Fruit fly (Drosophila melanogaster) whole organism, pupa: ENCODE measurements around the gene Mpp6.

Experiments used
- CG10348 ChIP-seq: fragments of 200-800 bp; sonication (Bioruptor generic); IDR thresholded peaks from 2 replicates; pipeline ENCODE4 v1.3.6; 2022; ENCODE audit warnings: missing biosample characterization, missing genetic modification characterization
- CG12605 ChIP-seq: fragments of 200-800 bp; sonication (Bioruptor generic); IDR thresholded peaks from 2 replicates; pipeline ENCODE4 v1.3.6; 2022; ENCODE audit warnings: missing biosample characterization, missing genetic modification characterization
- CG13204 ChIP-seq: fragments of 200-800 bp; sonication (Bioruptor generic); optimal IDR thresholded peaks from 2 replicates; lab custom pipeline; 2018; ENCODE audit warnings: missing biosample characterization, mild to moderate bottlenecking, missing genetic modification characterization, moderate library complexity
- CG14655 ChIP-seq: fragments of 200-800 bp; sonication (Bioruptor generic); optimal IDR thresholded peaks from 3 replicates; lab custom pipeline; 2017; ENCODE audit warnings: mild to moderate bottlenecking, missing biosample characterization, missing genetic modification reagents, missing genetic modification characterization
- CG15710 ChIP-seq: fragments of 200-800 bp; sonication (Bioruptor generic); optimal IDR thresholded peaks from 2 replicates; lab custom pipeline; 2018; ENCODE audit warnings: missing biosample characterization, mild to moderate bottlenecking, missing genetic modification characterization, moderate library complexity
- CG17806 ChIP-seq: fragments of 200-800 bp; sonication (Bioruptor generic); optimal IDR thresholded peaks from 2 replicates; lab custom pipeline; 2018; ENCODE audit warnings: missing biosample characterization, mild to moderate bottlenecking, missing genetic modification characterization, moderate library complexity
- CG32121 ChIP-seq: fragments of 200-800 bp; sonication (Bioruptor generic); IDR thresholded peaks from 2 replicates; pipeline ENCODE4 v1.3.6; 2022; ENCODE audit warnings: missing biosample characterization, missing genetic modification characterization
- CG34367 ChIP-seq: fragments of 200-800 bp; sonication (Bioruptor generic); optimal IDR thresholded peaks from 2 replicates; lab custom pipeline; 2018; ENCODE audit warnings: missing biosample characterization, mild to moderate bottlenecking, missing genetic modification characterization
- CG4496 ChIP-seq: fragments of 200-800 bp; sonication (Bioruptor generic); IDR thresholded peaks from 3 replicates; pipeline ENCODE4 v1.3.6; 2022; ENCODE audit warnings: missing biosample characterization, missing genetic modification characterization
- CG8159 ChIP-seq: fragments of 200-800 bp; sonication (Bioruptor generic); optimal IDR thresholded peaks from 3 replicates; lab custom pipeline; 2018; ENCODE audit warnings: missing biosample characterization, mild to moderate bottlenecking, missing genetic modification characterization, moderate library complexity
- CG8301 ChIP-seq: fragments of 200-800 bp; sonication (Bioruptor generic); optimal IDR thresholded peaks from 2 replicates; lab custom pipeline; 2018; ENCODE audit warnings: missing biosample characterization, mild to moderate bottlenecking, missing genetic modification characterization
- CG9948 ChIP-seq: fragments of 200-800 bp; sonication (Bioruptor generic); optimal IDR thresholded peaks from 2 replicates; lab custom pipeline; 2018; ENCODE audit warnings: missing biosample characterization, mild to moderate bottlenecking, missing genetic modification characterization, moderate library complexity
- D1 ChIP-seq: fragments of 200-800 bp; sonication (Bioruptor generic); optimal IDR thresholded peaks from 2 replicates; lab custom pipeline; 2018; ENCODE audit warnings: missing biosample characterization, mild to moderate bottlenecking, missing genetic modification characterization, moderate library complexity
- EcR ChIP-seq: fragments of 200-800 bp; sonication (Bioruptor generic); optimal IDR thresholded peaks from 3 replicates; lab custom pipeline; 2019; ENCODE audit warnings: missing biosample characterization, missing genetic modification characterization, mild to moderate bottlenecking, moderate library complexity, missing genetic modification reagents
- Ets98B ChIP-seq: fragments of 200-800 bp; sonication (Bioruptor generic); IDR thresholded peaks from 2 replicates; pipeline ENCODE4 v1.3.6; 2022; ENCODE audit warnings: missing biosample characterization, missing genetic modification characterization
- Pif1A ChIP-seq: fragments of 200-800 bp; sonication (Bioruptor generic); optimal IDR thresholded peaks from 3 replicates; lab custom pipeline; 2016; ENCODE audit warnings: missing biosample characterization, missing genetic modification characterization
- Pif1B ChIP-seq: fragments of 200-800 bp; sonication (Bioruptor generic); optimal IDR thresholded peaks from 3 replicates; lab custom pipeline; 2016; ENCODE audit warnings: missing biosample characterization, missing genetic modification characterization
- Snoo ChIP-seq: fragments of 200-800 bp; sonication (Bioruptor generic); optimal IDR thresholded peaks from 3 replicates; lab custom pipeline; 2017; ENCODE audit warnings: missing biosample characterization, mild to moderate bottlenecking, missing genetic modification characterization, inconsistent platforms
- fd96Ca ChIP-seq: fragments of 200-800 bp; sonication (Bioruptor generic); IDR thresholded peaks from 3 replicates; pipeline ENCODE4 v1.3.6; 2022; ENCODE audit warnings: missing biosample characterization, missing genetic modification characterization
- gl ChIP-seq: fragments of 200-800 bp; sonication (Bioruptor generic); optimal IDR thresholded peaks from 2 replicates; lab custom pipeline; 2018; ENCODE audit warnings: missing biosample characterization, mild to moderate bottlenecking, missing genetic modification characterization
- rn ChIP-seq: fragments of 200-800 bp; sonication (Bioruptor generic); IDR thresholded peaks from 2 replicates; pipeline ENCODE4 v1.3.6; 2022; ENCODE audit warnings: missing biosample characterization, missing genetic modification characterization

Gene Mpp6

dm6 chr2L:21142972-21143385 lies 13.1 kb upstream of the Mpp6 start, which contains the start of gene pths:
Gene pths, plus strand, starts transcription at chr2L:21143229.
- TF ChIP-seq D1 (tag; lab: Kevin White, UChicago) (no peak), gl (no peak), CG34367 (tag; lab: Kevin White, UChicago) (peak; percentile 6), CG17806 (tag; lab: Kevin White, UChicago) (peak; percentile 5), CG12605 (GFP tag; lab: Robert Waterston, UW) (no peak), CG4496 (no peak), CG32121 (0 out of 2 replicates have a peak, but pooled peaks have one; percentile 38), EcR (GFP tag; lab: Kevin White, UChicago) (no peak), CG13204 (GFP tag; lab: Kevin White, UChicago) (no peak)

dm6 chr2L:21148242-21148641 lies 7.8 kb upstream of the Mpp6 start, which contains the start of gene del:
Gene del, minus strand, starts transcription at chr2L:21148546.
- no peak for TF ChIP-seq fd96Ca (GFP tag; lab: Robert Waterston, UW)
- no peak for TF ChIP-seq CG17806 (tag; lab: Kevin White, UChicago)
- no peak for TF ChIP-seq CG10348 (GFP tag; lab: Robert Waterston, UW)
- no peak for TF ChIP-seq Pif1A
- TF ChIP-seq Snoo (tag; lab: Kevin White, UChicago), result no peak
- TF ChIP-seq CG12605 (GFP tag; lab: Robert Waterston, UW), result no peak
- no peak for TF ChIP-seq CG4496
- TF ChIP-seq CG15710, result no peak
- no peak for TF ChIP-seq CG9948 (tag; lab: Kevin White, UChicago)
- no peak for TF ChIP-seq CG8159
- TF ChIP-seq gl, result no peak
- no peak for TF ChIP-seq rn (GFP tag; lab: Robert Waterston, UW)
- no peak for TF ChIP-seq Ets98B (GFP tag; lab: Robert Waterston, UW)
- no peak for TF ChIP-seq D1 (tag; lab: Kevin White, UChicago)
- no peak for TF ChIP-seq CG14655
- no peak for TF ChIP-seq CG13204 (GFP tag; lab: Kevin White, UChicago)
- no peak for TF ChIP-seq Pif1B (GFP tag; lab: Kevin White, UChicago)
- TF ChIP-seq CG8301, result no peak
- no peak for TF ChIP-seq CG32121
- TF ChIP-seq, all 21 proteins: peak for 0

dm6 chr2L:21149053-21149452 lies 7.0 kb upstream of the Mpp6 start:
- TF ChIP-seq CG17806 (tag; lab: Kevin White, UChicago) (peak; percentile 49), CG13204 (GFP tag; lab: Kevin White, UChicago) (no peak), gl (no peak), D1 (tag; lab: Kevin White, UChicago) (no peak), CG4496 (0 out of 3 replicates have a peak, but pooled peaks have one; percentile 17), Snoo (tag; lab: Kevin White, UChicago) (peak; percentile 32), CG15710 (peak; percentile 31), CG34367 (tag; lab: Kevin White, UChicago) (peak; percentile 8), CG14655 (no peak), EcR (GFP tag; lab: Kevin White, UChicago) (no peak), CG12605 (GFP tag; lab: Robert Waterston, UW) (peak; percentile 55)
- TF ChIP-seq, all 21 proteins: peak for 6

dm6 chr2L:21153844-21154243 lies 2.2 kb upstream of the Mpp6 start:
- no peak for TF ChIP-seq CG14655
- TF ChIP-seq CG32121, result no peak
- TF ChIP-seq Ets98B (GFP tag; lab: Robert Waterston, UW), result no peak
- TF ChIP-seq CG10348 (GFP tag; lab: Robert Waterston, UW), result no peak
- TF ChIP-seq CG9948 (tag; lab: Kevin White, UChicago), result no peak
- no peak for TF ChIP-seq CG34367 (tag; lab: Kevin White, UChicago)
- no peak for TF ChIP-seq CG13204 (GFP tag; lab: Kevin White, UChicago)
- TF ChIP-seq gl, result no peak
- no peak for TF ChIP-seq rn (GFP tag; lab: Robert Waterston, UW)
- no peak for TF ChIP-seq CG12605 (GFP tag; lab: Robert Waterston, UW)
- no peak for TF ChIP-seq fd96Ca (GFP tag; lab: Robert Waterston, UW)
- no peak for TF ChIP-seq Pif1B (GFP tag; lab: Kevin White, UChicago)
- no peak for TF ChIP-seq CG8159
- no peak for TF ChIP-seq Pif1A
- TF ChIP-seq CG8301, result no peak
- no peak for TF ChIP-seq CG15710

dm6 chr2L:21158554-21158953 lies 2.5 kb downstream of the Mpp6 start, which contains the start of the genes Coq3 and Pld3:
Gene Coq3, minus strand, starts transcription at chr2L:21158611.
Gene Pld3, plus strand, starts transcription at chr2L:21158847.
- TF ChIP-seq Ets98B (GFP tag; lab: Robert Waterston, UW) (peak; percentile 93), CG12605 (GFP tag; lab: Robert Waterston, UW) (peak; percentile 80), Pif1A (no peak), CG8159 (peak; percentile 91), CG10348 (GFP tag; lab: Robert Waterston, UW) (no peak), fd96Ca (GFP tag; lab: Robert Waterston, UW) (peak; percentile 93), Pif1B (GFP tag; lab: Kevin White, UChicago) (peak; percentile 97), CG4496 (peak; percentile 96), rn (GFP tag; lab: Robert Waterston, UW) (peak; percentile 82), EcR (GFP tag; lab: Kevin White, UChicago) (peak; percentile 14), CG15710 (peak; percentile 91), gl (peak; percentile 79), CG14655 (no peak), CG34367 (tag; lab: Kevin White, UChicago) (peak; percentile 83), CG17806 (tag; lab: Kevin White, UChicago) (peak; percentile 92), D1 (tag; lab: Kevin White, UChicago) (no peak), CG13204 (GFP tag; lab: Kevin White, UChicago) (no peak), Snoo (tag; lab: Kevin White, UChicago) (peak; percentile 94), CG32121 (peak; percentile 91), CG9948 (tag; lab: Kevin White, UChicago) (peak; percentile 84), CG8301 (peak; percentile 89)
- TF ChIP-seq, all 21 proteins: peak for 16

- TF ChIP-seq fd96Ca (GFP tag; lab: Robert Waterston, UW), result 0 out of 3 replicates have a peak, but pooled peaks have one; percentile 25
- TF ChIP-seq CG13204 (GFP tag; lab: Kevin White, UChicago), result no peak
Measured at dm6 chr2L:21162875-21163274, 6.8 kb downstream of the Mpp6 start, which contains the start of gene Nbr. Gene Nbr, minus strand, starts transcription at chr2L:21163083.
